Fruit fly (Drosophila melanogaster) whole organism, embryonic: ENCODE measurements around the gene Tnks.

Experiments used
- Aef1 ChIP-seq: fragments of 200-800 bp; sonication (Bioruptor generic); IDR thresholded peaks from 3 replicates; pipeline ENCODE4 v1.3.6; 2022; ENCODE audit warnings: missing biosample characterization, missing genetic modification characterization
- B-H2 ChIP-seq: fragments of 200-800 bp; sonication (Bioruptor generic); optimal IDR thresholded peaks from 2 replicates; lab custom pipeline; 2018; ENCODE audit warnings: missing biosample characterization, mild to moderate bottlenecking, missing genetic modification characterization
- CG10267 ChIP-seq: fragments of 200-800 bp; sonication (Bioruptor generic); optimal IDR thresholded peaks from 2 replicates; lab custom pipeline; 2018; ENCODE audit warnings: missing biosample characterization, mild to moderate bottlenecking, missing genetic modification characterization, moderate library complexity
- CG10543 ChIP-seq: fragments of 200-800 bp; sonication (Bioruptor generic); optimal IDR thresholded peaks from 3 replicates; lab custom pipeline; 2017; ENCODE audit warnings: missing biosample characterization, mild to moderate bottlenecking, missing genetic modification characterization, moderate library complexity
- CG11456 ChIP-seq: fragments of 200-800 bp; sonication (Bioruptor generic); IDR thresholded peaks from 3 replicates; pipeline ENCODE4 v1.3.6; 2022; ENCODE audit warnings: missing biosample characterization, missing genetic modification characterization
- CG12236 ChIP-seq: fragments of 200-800 bp; sonication (Bioruptor generic); optimal IDR thresholded peaks from 2 replicates; lab custom pipeline; 2016; ENCODE audit warnings: missing biosample characterization, missing genetic modification characterization
- CG12391 ChIP-seq: fragments of 200-800 bp; sonication (Bioruptor generic); optimal IDR thresholded peaks from 3 replicates; lab custom pipeline; 2018; ENCODE audit warnings: missing biosample characterization, mild to moderate bottlenecking, missing genetic modification characterization, moderate library complexity
- CG12942 ChIP-seq: fragments of 200-800 bp; sonication (Bioruptor generic); optimal IDR thresholded peaks from 3 replicates; lab custom pipeline; 2016; ENCODE audit warnings: missing biosample characterization, missing genetic modification characterization
- CG14710 ChIP-seq: fragments of 200-800 bp; sonication (Bioruptor generic); optimal IDR thresholded peaks from 3 replicates; lab custom pipeline; 2019; ENCODE audit warnings: missing biosample characterization, mild to moderate bottlenecking, missing genetic modification characterization, moderate library complexity
- CG15011 ChIP-seq: fragments of 200-800 bp; sonication (Bioruptor generic); optimal IDR thresholded peaks from 3 replicates; lab custom pipeline; 2018; ENCODE audit warnings: missing biosample characterization, mild to moderate bottlenecking, missing genetic modification characterization
- CG15514 ChIP-seq: fragments of 200-800 bp; sonication (Bioruptor generic); optimal IDR thresholded peaks from 3 replicates; lab custom pipeline; 2017; ENCODE audit warnings: missing biosample characterization, missing genetic modification characterization, mild to moderate bottlenecking, moderate library complexity, missing genetic modification reagents
- CG15601 ChIP-seq: fragments of 200-800 bp; sonication (Bioruptor generic); optimal IDR thresholded peaks from 3 replicates; lab custom pipeline; 2019; ENCODE audit warnings: missing biosample characterization, mild to moderate bottlenecking, missing genetic modification characterization, moderate library complexity
- CG17912 ChIP-seq: fragments of 200-800 bp; sonication (Bioruptor generic); optimal IDR thresholded peaks from 2 replicates; lab custom pipeline; 2018; ENCODE audit warnings: missing biosample characterization, mild to moderate bottlenecking, missing genetic modification characterization
- CG2202 ChIP-seq: fragments of 200-800 bp; sonication (Bioruptor generic); optimal IDR thresholded peaks from 2 replicates; lab custom pipeline; 2018; ENCODE audit warnings: missing biosample characterization, mild to moderate bottlenecking, missing genetic modification characterization
- CG30020 ChIP-seq: fragments of 200-800 bp; optimal IDR thresholded peaks from 2 replicates; lab custom pipeline; 2019; ENCODE audit warnings: missing biosample characterization, mild to moderate bottlenecking, missing genetic modification characterization, moderate library complexity
- CG3065 ChIP-seq: fragments of 200-800 bp; sonication (Bioruptor generic); optimal IDR thresholded peaks from 2 replicates; lab custom pipeline; 2016; ENCODE audit warnings: missing biosample characterization, missing genetic modification characterization
- CG5245 ChIP-seq: fragments of 200-800 bp; sonication (Bioruptor generic); optimal IDR thresholded peaks from 3 replicates; lab custom pipeline; 2016; ENCODE audit warnings: missing biosample characterization, missing genetic modification characterization
- CG6175 ChIP-seq: fragments of 200-800 bp; sonication (Bioruptor generic); IDR thresholded peaks from 3 replicates; pipeline ENCODE4 v1.3.6; 2022; ENCODE audit warnings: missing biosample characterization, missing genetic modification characterization
- CG6689 ChIP-seq: fragments of 200-800 bp; sonication (Bioruptor generic); IDR thresholded peaks from 2 replicates; pipeline ENCODE4 v1.3.6; 2022; ENCODE audit warnings: missing biosample characterization, missing genetic modification characterization
- CG6791 ChIP-seq: fragments of 200-800 bp; sonication (Bioruptor generic); IDR thresholded peaks from 3 replicates; pipeline ENCODE4 v1.3.6; 2022; ENCODE audit warnings: missing biosample characterization, missing genetic modification characterization; ENCODE audit not compliant: partially characterized antibody
- CG8290 ChIP-seq, 3 experiments: fragments of 200-800 bp; sonication (Bioruptor generic); optimal IDR thresholded peaks; 2 replicates each; lab custom pipeline; 2016 to 2019; ENCODE audit warnings: missing biosample characterization in 3 of 3, missing genetic modification characterization in 3 of 3, mild to moderate bottlenecking in 2 of 3, moderate library complexity in 1 of 3
- CkIIα-i1 ChIP-seq: fragments of 200-800 bp; sonication (Bioruptor generic); IDR thresholded peaks from 2 replicates; pipeline ENCODE4 v1.3.6; 2022; ENCODE audit warnings: missing biosample characterization, missing genetic modification characterization
- Dip2 ChIP-seq: fragments of 200-800 bp; sonication (Bioruptor generic); IDR thresholded peaks from 2 replicates; pipeline ENCODE4 v1.3.6; 2022; ENCODE audit warnings: missing biosample characterization, missing genetic modification characterization
- Dip3 ChIP-seq: fragments of 200-800 bp; sonication (Bioruptor generic); optimal IDR thresholded peaks from 3 replicates; lab custom pipeline; 2016; ENCODE audit warnings: missing biosample characterization, missing genetic modification characterization
- Dp ChIP-seq: fragments of 200-800 bp; sonication (Bioruptor generic); optimal IDR thresholded peaks from 2 replicates; lab custom pipeline; 2018; ENCODE audit warnings: missing biosample characterization, mild to moderate bottlenecking, missing genetic modification characterization, moderate library complexity
- Drgx ChIP-seq: fragments of 200-800 bp; sonication (Bioruptor generic); IDR thresholded peaks from 2 replicates; pipeline ENCODE4 v1.3.6; 2022; ENCODE audit warnings: missing biosample characterization, missing genetic modification characterization
- E2f2 ChIP-seq: fragments of 200-800 bp; sonication (Bioruptor generic); IDR thresholded peaks from 2 replicates; pipeline ENCODE4 v1.3.6; 2022; ENCODE audit warnings: missing biosample characterization, missing genetic modification characterization
- ERR ChIP-seq: fragments of 200-800 bp; sonication (Bioruptor generic); optimal IDR thresholded peaks from 2 replicates; lab custom pipeline; 2016; ENCODE audit warnings: missing biosample characterization, missing genetic modification characterization
- Fer2 ChIP-seq: fragments of 200-800 bp; sonication (Bioruptor generic); optimal IDR thresholded peaks from 2 replicates; lab custom pipeline; 2018; ENCODE audit warnings: missing biosample characterization, mild to moderate bottlenecking, missing genetic modification characterization, moderate library complexity
- HmgZ ChIP-seq: fragments of 200-800 bp; sonication (Bioruptor generic); optimal IDR thresholded peaks from 2 replicates; lab custom pipeline; 2018; ENCODE audit warnings: missing biosample characterization, mild to moderate bottlenecking, missing genetic modification characterization
- Hr51 ChIP-seq, 2 experiments: fragments of 200-800 bp; sonication (Bioruptor generic); optimal IDR thresholded peaks; 2 replicates in 1 of 2; 3 replicates in 1 of 2; lab custom pipeline; 2016 to 2018; ENCODE audit warnings: missing biosample characterization in 2 of 2, missing genetic modification characterization in 2 of 2, mild to moderate bottlenecking in 1 of 2, moderate library complexity in 1 of 2
- Mes4 ChIP-seq: fragments of 200-800 bp; sonication (Bioruptor generic); optimal IDR thresholded peaks from 2 replicates; lab custom pipeline; 2016; ENCODE audit warnings: missing biosample characterization, missing genetic modification characterization
- Vsx1 ChIP-seq: fragments of 200-800 bp; sonication (Bioruptor generic); optimal IDR thresholded peaks from 2 replicates; lab custom pipeline; 2017; ENCODE audit warnings: missing biosample characterization, mild to moderate bottlenecking, missing genetic modification characterization, missing genetic modification reagents
- aop ChIP-seq: fragments of 200-800 bp; sonication (Bioruptor generic); IDR thresholded peaks from 2 replicates; pipeline ENCODE4 v1.3.6; 2022; ENCODE audit warnings: missing biosample characterization, missing genetic modification characterization
- ato ChIP-seq: fragments of 200-800 bp; sonication (Bioruptor generic); IDR thresholded peaks from 2 replicates; pipeline ENCODE4 v1.3.6; 2022; ENCODE audit warnings: missing biosample characterization, missing genetic modification characterization; ENCODE audit not compliant: partially characterized antibody
- bbx ChIP-seq: fragments of 200-800 bp; sonication (Bioruptor generic); IDR thresholded peaks from 2 replicates; pipeline ENCODE4 v1.3.6; 2022; ENCODE audit warnings: missing biosample characterization, missing genetic modification characterization; ENCODE audit not compliant: partially characterized antibody
- bcd ChIP-seq: fragments of 200-800 bp; sonication (Bioruptor generic); optimal IDR thresholded peaks from 2 replicates; lab custom pipeline; 2017; ENCODE audit warnings: missing biosample characterization, mild to moderate bottlenecking, missing genetic modification characterization
- btn ChIP-seq: fragments of 200-800 bp; sonication (Bioruptor generic); optimal IDR thresholded peaks from 2 replicates; lab custom pipeline; 2016; ENCODE audit warnings: missing biosample characterization, missing genetic modification characterization
- dimm ChIP-seq: fragments of 200-800 bp; sonication (Bioruptor generic); IDR thresholded peaks from 2 replicates; pipeline ENCODE4 v1.3.6; 2022; ENCODE audit warnings: missing biosample characterization, missing genetic modification characterization
- emc ChIP-seq: fragments of 200-800 bp; sonication (Bioruptor generic); optimal IDR thresholded peaks from 2 replicates; lab custom pipeline; 2016; ENCODE audit warnings: missing biosample characterization, missing genetic modification characterization
- gce ChIP-seq: fragments of 200-800 bp; sonication (Bioruptor generic); IDR thresholded peaks from 3 replicates; pipeline ENCODE4 v1.3.6; 2022; ENCODE audit warnings: missing biosample characterization, missing genetic modification characterization
- her ChIP-seq: fragments of 200-800 bp; sonication (Bioruptor generic); optimal IDR thresholded peaks from 2 replicates; lab custom pipeline; 2016; ENCODE audit warnings: missing biosample characterization, missing genetic modification characterization
- insv ChIP-seq, 2 experiments: fragments of 200-800 bp; sonication (Bioruptor generic); optimal IDR thresholded peaks; 3 replicates each; lab custom pipeline; 2016 to 2018; ENCODE audit warnings: missing biosample characterization in 2 of 2, missing genetic modification characterization in 2 of 2
- kay ChIP-seq: fragments of 200-800 bp; sonication (Bioruptor generic); optimal IDR thresholded peaks from 2 replicates; lab custom pipeline; 2016; ENCODE audit warnings: missing biosample characterization, missing genetic modification characterization
- nerfin-2 ChIP-seq: fragments of 200-800 bp; sonication (Bioruptor generic); IDR thresholded peaks from 2 replicates; pipeline ENCODE4 v1.3.6; 2022; ENCODE audit warnings: missing biosample characterization, missing genetic modification characterization; ENCODE audit not compliant: partially characterized antibody
- sim ChIP-seq: fragments of 200-800 bp; sonication (Bioruptor generic); IDR thresholded peaks from 2 replicates; pipeline ENCODE4 v1.3.6; 2022; ENCODE audit warnings: missing biosample characterization, missing genetic modification characterization
- slou ChIP-seq: fragments of 200-800 bp; sonication (Bioruptor generic); optimal IDR thresholded peaks from 3 replicates; lab custom pipeline; 2016; ENCODE audit warnings: missing biosample characterization, missing genetic modification characterization
- tio ChIP-seq: fragments of 200-800 bp; sonication (Bioruptor generic); optimal IDR thresholded peaks from 2 replicates; lab custom pipeline; 2017; ENCODE audit warnings: missing biosample characterization, missing genetic modification characterization, inconsistent platforms
- tna ChIP-seq: fragments of 200-800 bp; sonication (Bioruptor generic); IDR thresholded peaks from 2 replicates; pipeline ENCODE4 v1.3.6; 2022; ENCODE audit warnings: missing biosample characterization, missing genetic modification characterization; ENCODE audit not compliant: partially characterized antibody

Gene Tnks

dm6 chr3R:25652066-25652720 is 8.9 kb downstream of the Tnks start (continued):
- TF ChIP-seq gce (GFP tag; lab: Robert Waterston, UW) = no peak
- TF ChIP-seq CG11456 (GFP tag; lab: Robert Waterston, UW) = no peak
- TF ChIP-seq CG10543 = no peak
- TF ChIP-seq CG17912 (GFP tag; lab: Kevin White, UChicago) = no peak
- peak; percentile 49 for TF ChIP-seq bcd
- peak; percentile 58 for TF ChIP-seq Vsx1 (GFP tag; lab: Kevin White, UChicago)
- peak; percentile 25 for TF ChIP-seq ERR (GFP tag; lab: Kevin White, UChicago)
- TF ChIP-seq CG6689 (GFP tag; lab: Robert Waterston, UW) = no peak
- peak; percentile 42; the same call in 1 of the 2 replicates for TF ChIP-seq Drgx
- TF ChIP-seq tio (GFP tag; lab: Kevin White, UChicago) = no peak
- no peak for TF ChIP-seq Dip2 (GFP tag; lab: Robert Waterston, UW)
- peak; percentile 68; the same call in 1 of the 3 replicates for TF ChIP-seq CG6175
- no peak for TF ChIP-seq Mes4 (GFP tag; lab: Kevin White, UChicago)
- no peak for TF ChIP-seq emc (GFP tag; lab: Kevin White, UChicago)
- no peak for TF ChIP-seq CG8290 (GFP tag; optimal IDR thresholded peaks at IDR 0.05; lab: Kevin White, UChicago)
- peak in 1 of 2 experiments; percentile 60 for TF ChIP-seq CG8290 (tag; optimal IDR thresholded peaks at IDR 0.05; lab: Kevin White, UChicago)
- no peak for TF ChIP-seq Fer2 (tag; lab: Kevin White, UChicago)
- TF ChIP-seq Hr51 (GFP tag; optimal IDR thresholded peaks at IDR 0.05; lab: Kevin White, UChicago) = no peak
- TF ChIP-seq CG2202 (tag; lab: Kevin White, UChicago) = no peak
- peak; percentile 36 for TF ChIP-seq Dp (GFP tag; lab: Kevin White, UChicago)
- TF ChIP-seq CkIIα-i1 (GFP tag; lab: Robert Waterston, UW) = no peak
- no peak for TF ChIP-seq nerfin-2 (GFP tag; lab: Robert Waterston, UW)
- TF ChIP-seq CG12942 (GFP tag; lab: Kevin White, UChicago) = no peak
- TF ChIP-seq ato (GFP tag; lab: Robert Waterston, UW) = peak; percentile 33; the same call in 1 of the 2 replicates
- TF ChIP-seq CG14710 (tag; lab: Kevin White, UChicago) = no peak
- TF ChIP-seq Dip3 = no peak
- TF ChIP-seq CG12391 (tag; lab: Kevin White, UChicago) = no peak
- TF ChIP-seq CG15514 (GFP tag; lab: Kevin White, UChicago) = peak; percentile 17
- peak; percentile 56 for TF ChIP-seq B-H2 (GFP tag; lab: Kevin White, UChicago)
- no peak for TF ChIP-seq CG10267 (tag; lab: Kevin White, UChicago)
- no peak for TF ChIP-seq insv (GFP tag; optimal IDR thresholded peaks at IDR 0.05; lab: Kevin White, UChicago)
- TF ChIP-seq tna = 0 out of 2 replicates have a peak, but pooled peaks have one; percentile 17
- no peak for TF ChIP-seq Aef1 (GFP tag; lab: Robert Waterston, UW)
- TF ChIP-seq slou = no peak
- TF ChIP-seq E2f2 (GFP tag; lab: Robert Waterston, UW) = peak; percentile 36; the same call in 1 of the 2 replicates
- TF ChIP-seq CG15011 = no peak
- no peak for TF ChIP-seq CG15601 (tag; lab: Kevin White, UChicago)
- no peak for TF ChIP-seq CG3065 (GFP tag; lab: Kevin White, UChicago)
- TF ChIP-seq aop (GFP tag; lab: Robert Waterston, UW) = no peak
- TF ChIP-seq sim = no peak
- no peak for TF ChIP-seq bbx
- no peak for TF ChIP-seq CG5245 (GFP tag; lab: Kevin White, UChicago)
- peak; percentile 69 for TF ChIP-seq her
- TF ChIP-seq CG6791 (GFP tag; lab: Robert Waterston, UW) = peak; percentile 66
- peak; percentile 68 for TF ChIP-seq HmgZ (tag; lab: Kevin White, UChicago)
- no peak for TF ChIP-seq dimm
- no peak for TF ChIP-seq btn (GFP tag; lab: Kevin White, UChicago)
- TF ChIP-seq kay (GFP tag; lab: Kevin White, UChicago) = no peak
- no peak for TF ChIP-seq CG12236 (GFP tag; lab: Kevin White, UChicago)
- no peak for TF ChIP-seq CG30020 (tag; lab: Kevin White, UChicago)
